Fruit fly (Drosophila melanogaster): ENCODE measurements around the gene SWIP.

SWIP gene

dm6 chrX:16335107-16335642 is 21.7 kb downstream of the SWIP start (continued):
- no peak for TF ChIP-seq Lhr (GFP tag; optimal IDR thresholded peaks at IDR 0.05)
- no peak for TF ChIP-seq br (optimal IDR thresholded peaks at IDR 0.05)
- TF ChIP-seq tll (GFP tag; optimal IDR thresholded peaks at IDR 0.05), result no peak
- TF ChIP-seq gfzf (GFP tag; optimal IDR thresholded peaks at IDR 0.05), result no peak
- TF ChIP-seq CG3407 (GFP tag; optimal IDR thresholded peaks at IDR 0.05), result peak; percentile 30
- peak; percentile 64 for TF ChIP-seq Fer3 (tag; optimal IDR thresholded peaks at IDR 0.05)
- TF ChIP-seq Lpt (GFP tag; optimal IDR thresholded peaks at IDR 0.05), result no peak
- TF ChIP-seq Bdp1 (GFP tag; optimal IDR thresholded peaks at IDR 0.05), result peak; percentile 34
- TF ChIP-seq gro (GFP tag; optimal IDR thresholded peaks at IDR 0.05), result peak; percentile 77
- peak; percentile 55; the same call in 1 of the 3 replicates for TF ChIP-seq CG7357 (GFP tag; IDR thresholded peaks at IDR 0.05)
- TF ChIP-seq ci (GFP tag; IDR thresholded peaks at IDR 0.05), result peak; percentile 90
- TF ChIP-seq Hr51 (GFP tag; optimal IDR thresholded peaks at IDR 0.05), result peak; percentile 68
- 0 out of 2 replicates have a peak, but pooled peaks have one; percentile 40 for TF ChIP-seq klu (GFP tag; IDR thresholded peaks at IDR 0.05)
- TF ChIP-seq CG16815 (GFP tag; optimal IDR thresholded peaks at IDR 0.05), result peak; percentile 36
- peak; percentile 71 for TF ChIP-seq esg (GFP tag; conservative IDR thresholded peaks at IDR 0.05)
- peak; percentile 17 for TF ChIP-seq Usf (GFP tag; optimal IDR thresholded peaks at IDR 0.05)
- peak; percentile 59 for TF ChIP-seq Nf-YB (GFP tag; optimal IDR thresholded peaks at IDR 0.05)
- peak; percentile 42 for TF ChIP-seq CG8944 (GFP tag; optimal IDR thresholded peaks at IDR 0.05)

dm6 chrX:16350062-16350461 is 36.6 kb downstream of the SWIP start, which contains the start of gene sl:
Gene sl, plus strand, starts transcription at chrX:16350315.
- TF ChIP-seq Ets65A (GFP tag), result peak; percentile 46
- peak; percentile 5 to 82 for TF ChIP-seq crp (GFP tag; optimal IDR thresholded peaks at IDR 0.05)
- TF ChIP-seq CG11695 (GFP tag; IDR thresholded peaks at IDR 0.05), result no peak
- TF ChIP-seq Abd-B (GFP tag; optimal IDR thresholded peaks at IDR 0.05), result no peak
- no peak for TF ChIP-seq cwo (GFP tag; optimal IDR thresholded peaks at IDR 0.05)
- TF ChIP-seq CG17829 (tag; optimal IDR thresholded peaks at IDR 0.05), result peak; percentile 44
- no peak for TF ChIP-seq CG18476 (GFP tag; optimal IDR thresholded peaks at IDR 0.05)
- no peak for TF ChIP-seq chif (GFP tag; optimal IDR thresholded peaks at IDR 0.05)
- peak; percentile 32; the same call in 1 of the 3 replicates for TF ChIP-seq knrl (GFP tag; IDR thresholded peaks at IDR 0.05; ENCODE audit: partially characterized antibody)
- TF ChIP-seq CG8388 (GFP tag; optimal IDR thresholded peaks at IDR 0.05), result no peak
- TF ChIP-seq Elba2 (GFP tag; optimal IDR thresholded peaks at IDR 0.05), result peak; percentile 40
- no peak for TF ChIP-seq inv (GFP tag; IDR thresholded peaks at IDR 0.05; ENCODE audit: partially characterized antibody)
- peak; percentile 53; the same call in 2 of the 3 replicates for TF ChIP-seq CG34224 (GFP tag; IDR thresholded peaks at IDR 0.05; ENCODE audit: partially characterized antibody)
- TF ChIP-seq Sin3A (optimal IDR thresholded peaks at IDR 0.05), result peak; percentile 6
- no peak for TF ChIP-seq CG8765 (GFP tag; IDR thresholded peaks at IDR 0.05)
- no peak for TF ChIP-seq klu (GFP tag; IDR thresholded peaks at IDR 0.05)
- TF ChIP-seq bowl (GFP tag; IDR thresholded peaks at IDR 0.05), result no peak
- TF ChIP-seq CG2129 (GFP tag; IDR thresholded peaks at IDR 0.05; ENCODE audit: partially characterized antibody), result no peak
- no peak for TF ChIP-seq CG14014 (GFP tag; IDR thresholded peaks at IDR 0.05)
- no peak for TF ChIP-seq dm (GFP tag; optimal IDR thresholded peaks at IDR 0.05)
- peak; percentile 66 for TF ChIP-seq CG13287 (GFP tag; IDR thresholded peaks at IDR 0.05; ENCODE audit: partially characterized antibody)
- no peak for TF ChIP-seq Lpt (GFP tag; optimal IDR thresholded peaks at IDR 0.05)
- TF ChIP-seq cad (GFP tag; optimal IDR thresholded peaks at IDR 0.05), result no peak
- TF ChIP-seq fu2 (GFP tag; optimal IDR thresholded peaks at IDR 0.05), result no peak
- TF ChIP-seq Xbp1 (GFP tag; optimal IDR thresholded peaks at IDR 0.05), result peak; percentile 23
- TF ChIP-seq CG7357 (GFP tag; IDR thresholded peaks at IDR 0.05), result peak; percentile 92
- no peak for TF ChIP-seq CG11398 (GFP tag; optimal IDR thresholded peaks at IDR 0.05)
- TF ChIP-seq Bgb (GFP tag; IDR thresholded peaks at IDR 0.05; ENCODE audit: partially characterized antibody), result 0 out of 2 replicates have a peak, but pooled peaks have one; percentile 36
- TF ChIP-seq CG17385 (GFP tag; optimal IDR thresholded peaks at IDR 0.05), result no peak
- TF ChIP-seq jumu (GFP tag; optimal IDR thresholded peaks at IDR 0.05), result no peak
- no peak for TF ChIP-seq lov (optimal IDR thresholded peaks at IDR 0.05)
- no peak for TF ChIP-seq lov (GFP tag; IDR thresholded peaks at IDR 0.05)
- no peak for TF ChIP-seq Dll (GFP tag; IDR thresholded peaks at IDR 0.05; ENCODE audit: partially characterized antibody)
- no peak for TF ChIP-seq sqz (GFP tag; optimal IDR thresholded peaks at IDR 0.05)
- no peak for TF ChIP-seq CG16863 (GFP tag; optimal IDR thresholded peaks at IDR 0.05)
